Worm (Caenorhabditis elegans): ENCODE measurements around the gene kat-1.

Gene kat-1

DNA sequence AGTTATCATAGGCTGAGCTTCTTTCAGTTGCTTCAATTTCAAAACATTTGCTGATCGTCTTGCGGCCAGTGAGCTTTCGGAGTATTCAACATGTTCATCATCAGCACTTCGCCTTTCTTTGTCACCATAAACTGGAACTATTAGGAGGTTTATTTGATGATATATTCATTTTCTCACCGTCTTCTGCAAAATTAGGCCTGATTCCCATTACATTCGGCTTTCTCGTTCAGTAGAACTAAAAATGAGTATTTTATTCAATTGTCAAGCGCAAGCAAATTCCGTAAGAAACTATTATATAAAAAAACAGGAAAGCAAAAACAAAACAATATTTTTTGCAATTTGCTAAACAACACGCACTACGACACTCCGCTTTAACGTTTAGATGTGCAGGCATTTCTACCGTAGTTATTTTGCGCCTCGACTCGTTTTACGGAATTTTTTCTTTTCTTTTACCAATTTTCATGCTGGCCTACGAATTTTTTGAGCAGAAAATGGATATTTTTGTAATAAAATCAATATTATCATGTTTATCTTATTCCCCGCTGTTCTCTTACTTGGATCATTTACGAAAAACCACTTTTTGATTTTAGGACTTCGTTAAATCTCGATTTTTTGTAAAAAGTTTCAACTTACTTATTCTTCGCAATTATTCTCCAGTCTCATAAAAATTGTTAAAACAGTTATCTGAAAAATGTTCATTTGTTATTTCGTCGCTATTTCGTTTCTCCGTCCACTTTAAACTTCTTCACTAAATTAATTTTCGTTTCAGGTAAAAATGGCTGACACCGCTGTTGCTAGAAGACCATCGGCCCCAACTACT is 31.4 kb downstream of the kat-1 start, which contains the start of the genes farl-11 and rpl-33 (continued):
- TF ChIP-seq F44E2.7 (GFP tag; IDR thresholded peaks at IDR 0.05) = no peak
- TF ChIP-seq ama-1 (optimal IDR thresholded peaks at IDR 0.05) = peak; percentile 11
- peak; percentile 99 for TF ChIP-seq Y48G9A.11 (GFP tag; IDR thresholded peaks at IDR 0.05)
- peak; percentile 29 for TF ChIP-seq ces-1 (GFP tag; optimal IDR thresholded peaks at IDR 0.05)
- TF ChIP-seq Y75B8A.6 (GFP tag; IDR thresholded peaks at IDR 0.05) = no peak
- TF ChIP-seq F10B5.3 (tag; optimal IDR thresholded peaks at IDR 0.05) = no peak
- TF ChIP-seq unc-130 (GFP tag; optimal IDR thresholded peaks at IDR 0.05) = no peak
- no peak for TF ChIP-seq vab-7 (GFP tag; IDR thresholded peaks at IDR 0.05)
- no peak for TF ChIP-seq snpc-4 (tag; optimal IDR thresholded peaks at IDR 0.05)
- TF ChIP-seq daf-16 (GFP tag; optimal IDR thresholded peaks at IDR 0.05) = peak in 1 of 2 experiments; percentile 28
- TF ChIP-seq daf-16 (tag; optimal IDR thresholded peaks at IDR 0.05) = peak; percentile 76
- no peak for TF ChIP-seq madf-9 (GFP tag; conservative IDR thresholded peaks at IDR 0.05)
- no peak for TF ChIP-seq cey-2 (tag; optimal IDR thresholded peaks at IDR 0.05; ENCODE audit: borderline replicate concordance, insufficient read depth)
- peak; percentile 54 for TF ChIP-seq hlh-11 (tag; optimal IDR thresholded peaks at IDR 0.05)
- no peak for TF ChIP-seq Y5F2A.4 (GFP tag; optimal IDR thresholded peaks at IDR 0.05)
- no peak for TF ChIP-seq F49E8.2 (tag; optimal IDR thresholded peaks at IDR 0.05; ENCODE audit: borderline replicate concordance)
- TF ChIP-seq mdl-1 (tag; optimal IDR thresholded peaks at IDR 0.05) = peak in 1 of 2 experiments; percentile 49
- TF ChIP-seq fkh-10 (GFP tag; optimal IDR thresholded peaks at IDR 0.05) = peak; percentile 58
- no peak for TF ChIP-seq lim-7 (GFP tag; IDR thresholded peaks at IDR 0.05)
- TF ChIP-seq lin-15B (tag; optimal IDR thresholded peaks at IDR 0.05) = peak; percentile 80
- no peak for TF ChIP-seq nhr-48 (tag; optimal IDR thresholded peaks at IDR 0.05)
- no peak for TF ChIP-seq ctbp-1 (GFP tag; IDR thresholded peaks at IDR 0.05)
- no peak for TF ChIP-seq fos-1 (tag; optimal IDR thresholded peaks at IDR 0.05)

DNA sequence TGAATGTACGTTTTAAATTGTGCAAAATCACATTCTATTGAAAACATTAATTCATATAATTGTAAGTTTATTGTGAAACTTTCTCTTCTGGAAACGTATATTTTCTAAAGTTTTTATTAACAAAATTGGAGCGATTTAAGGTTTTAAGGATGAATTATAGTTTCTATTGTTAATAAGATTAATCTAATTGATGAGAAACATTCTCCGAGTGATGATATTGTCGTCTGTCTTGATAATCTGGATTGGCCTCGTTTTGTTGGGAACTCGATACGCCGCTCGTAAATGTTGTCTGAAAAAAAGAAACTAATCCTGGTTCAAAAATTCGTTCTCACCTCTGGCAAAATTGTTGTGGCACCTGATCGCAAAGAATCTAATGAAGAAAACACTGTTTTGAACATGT is 32.7 kb downstream of the kat-1 start:
- TF ChIP-seq daf-8 (GFP tag; IDR thresholded peaks at IDR 0.05) (no peak), Y48G9A.11 (GFP tag; IDR thresholded peaks at IDR 0.05) (peak; percentile 59), lin-38 (GFP tag; IDR thresholded peaks at IDR 0.05) (peak; percentile 37; the same call in 1 of the 2 replicates)

DNA sequence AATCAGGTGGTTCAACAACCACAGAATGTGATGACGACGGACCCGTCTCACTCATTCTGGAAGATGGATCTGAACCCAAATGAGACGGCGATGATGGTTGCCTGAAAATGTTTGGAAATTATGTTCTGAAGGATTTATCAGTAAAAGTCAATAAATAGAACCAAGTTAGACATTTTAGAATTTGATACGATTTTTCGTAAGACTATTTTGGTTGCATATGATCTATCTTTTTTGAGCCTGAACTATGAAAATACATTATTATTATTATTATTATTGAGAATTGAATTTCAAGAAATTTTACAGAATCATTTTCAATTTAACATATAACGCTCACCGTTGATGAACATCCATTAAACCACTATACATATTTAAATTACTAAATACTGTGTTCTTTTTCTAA is 36.3 kb downstream of the kat-1 start, which contains the start of gene F10E7.9:
TSS of gene F10E7.9 (minus strand) at position 101 of the 400 bp plus-strand sequence.
- no peak for TF ChIP-seq daf-8 (GFP tag; IDR thresholded peaks at IDR 0.05)

DNA sequence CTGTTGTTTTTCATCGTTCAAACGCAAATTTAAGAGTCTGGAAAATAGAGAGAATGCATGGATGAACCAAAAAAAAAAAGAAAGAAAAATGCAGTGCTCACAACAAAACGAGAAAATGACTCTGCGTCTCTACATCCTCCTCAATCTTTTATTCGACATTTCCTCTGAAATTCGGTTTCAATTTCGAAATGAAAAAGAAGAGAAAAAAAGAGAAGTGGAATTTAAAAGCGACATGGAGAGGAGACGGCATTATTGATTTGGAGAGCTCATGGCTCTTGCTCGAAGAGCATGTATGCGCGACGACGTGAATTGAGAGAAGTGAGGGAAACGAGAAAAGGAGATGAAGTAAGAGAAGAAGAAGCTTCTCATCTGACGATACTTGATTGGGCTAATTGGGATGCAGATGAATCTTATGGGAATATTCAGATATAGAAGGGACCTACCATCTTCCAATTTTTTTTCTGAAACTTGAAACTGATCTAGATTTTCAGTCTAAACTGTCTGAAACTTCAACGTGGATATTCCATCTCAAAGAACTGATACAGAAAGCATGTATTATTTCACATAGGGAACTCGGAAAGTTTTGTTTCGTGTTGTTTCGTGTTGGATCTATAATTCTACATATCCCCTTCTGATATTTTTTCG is 37.5 kb downstream of the kat-1 start:
- TF ChIP-seq hmg-1.1 (GFP tag; IDR thresholded peaks at IDR 0.05) (0 out of 2 replicates have a peak, but pooled peaks have one; percentile 9), madf-9 (GFP tag; conservative IDR thresholded peaks at IDR 0.05) (no peak), lsy-2 (tag; optimal IDR thresholded peaks at IDR 0.05) (peak in 1 of 2 experiments; percentile 53), nhr-102 (tag; optimal IDR thresholded peaks at IDR 0.05) (no peak), zag-1 (tag; optimal IDR thresholded peaks at IDR 0.05) (no peak), fkh-10 (GFP tag; optimal IDR thresholded peaks at IDR 0.05) (peak; percentile 45), unc-62 (GFP tag; optimal IDR thresholded peaks at IDR 0.05 in 1 of 2) (peak in 1 of 2 experiments; percentile 95), unc-62 (tag; optimal IDR thresholded peaks at IDR 0.05) (no peak)

DNA sequence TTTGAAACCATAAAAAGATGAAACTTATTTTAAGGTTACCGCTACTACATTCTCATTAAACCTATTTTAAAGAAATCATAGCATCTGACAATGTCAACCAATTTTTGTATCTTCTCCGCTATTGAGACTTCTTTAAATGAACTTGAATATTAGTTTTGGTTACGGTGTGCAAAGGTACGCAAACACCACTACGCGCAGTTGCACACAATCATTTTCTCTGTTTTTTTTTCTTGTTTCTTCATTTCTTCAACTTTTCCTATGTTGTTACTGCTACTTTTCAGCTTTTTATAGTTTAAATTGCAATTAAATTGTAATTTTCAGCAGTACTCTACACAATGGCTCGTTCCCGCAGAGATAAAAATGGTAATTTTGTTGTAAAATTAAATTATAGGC is 38.0 kb downstream of the kat-1 start, which contains the start of gene F10E7.5:
TSS of gene F10E7.5 (plus strand) at position 322 of the 393 bp plus-strand sequence.
- TF ChIP-seq daf-16 (GFP tag; optimal IDR thresholded peaks at IDR 0.05) (no peak), daf-16 (tag; optimal IDR thresholded peaks at IDR 0.05) (peak; percentile 13), arid-1 (GFP tag; conservative IDR thresholded peaks at IDR 0.05) (no peak; the same call in 1 of the 2 replicates), sdz-12 (GFP tag; optimal IDR thresholded peaks at IDR 0.05) (no peak), aha-1 (tag) (no peak), zfp-2 (tag; optimal IDR thresholded peaks at IDR 0.05) (no peak), R02D3.7 (tag; optimal IDR thresholded peaks at IDR 0.05) (no peak), lin-29 (GFP tag; IDR thresholded peaks at IDR 0.05) (no peak), F26F4.8 (GFP tag; conservative IDR thresholded peaks at IDR 0.05) (no peak), vab-7 (GFP tag; IDR thresholded peaks at IDR 0.05) (no peak), ceh-62 (tag; optimal IDR thresholded peaks at IDR 0.05) (no peak), ceh-32 (tag; optimal IDR thresholded peaks at IDR 0.05; ENCODE audit: poor library complexity) (no peak), D1046.2 (GFP tag; IDR thresholded peaks at IDR 0.05) (no peak), lir-3 (tag; optimal IDR thresholded peaks at IDR 0.05) (no peak), dmd-9 (GFP tag; IDR thresholded peaks at IDR 0.05) (no peak)
